Worm (Caenorhabditis elegans) whole organism, L1 larva: Measurements from ENCODE around the gene T22G5.3.

ENCODE experiments used
- C16A3.4 ChIP-seq: fragments of 150-350 bp; optimal IDR thresholded peaks from 2 replicates; lab custom pipeline; 2014; ENCODE audit warnings: missing biosample characterization, missing genetic modification characterization
- C34B4.2 ChIP-seq: sonication (generic microtip); optimal IDR thresholded peaks from 2 replicates; lab custom pipeline; 2017; ENCODE audit warnings: mild to moderate bottlenecking, missing genetic modification characterization, missing compliant biosample characterization
- alr-1 ChIP-seq: fragments of 200-800 bp; sonication (Bioruptor generic); optimal IDR thresholded peaks from 2 replicates; lab custom pipeline; 2018; ENCODE audit warnings: borderline replicate concordance, mild to moderate bottlenecking, missing genetic modification characterization, missing compliant biosample characterization
- ama-1 ChIP-seq: fragments of 150-350 bp; optimal IDR thresholded peaks from 2 replicates; lab custom pipeline; 2014
- blmp-1 ChIP-seq: fragments of 150-350 bp; optimal IDR thresholded peaks from 2 replicates; lab custom pipeline; 2014; ENCODE audit warnings: missing biosample characterization, missing genetic modification characterization
- ceh-63 ChIP-seq: fragments of 200-800 bp; sonication (Bioruptor generic); optimal IDR thresholded peaks from 2 replicates; lab custom pipeline; 2018; ENCODE audit warnings: mild to moderate bottlenecking, missing genetic modification characterization, missing compliant biosample characterization
- ceh-90 ChIP-seq: sonication (generic microtip); optimal IDR thresholded peaks from 2 replicates; lab custom pipeline; 2016; ENCODE audit warnings: missing genetic modification characterization, missing compliant biosample characterization
- dpl-1 ChIP-seq, 3 experiments: fragments of 150-350 bp in 2 of 3; sonication (generic microtip) in 1 of 3; optimal IDR thresholded peaks; 2 replicates each; lab custom pipeline; 2014 to 2017; ENCODE audit warnings: missing biosample characterization in 3 of 3, missing genetic modification characterization in 3 of 3, missing genetic modification reagents in 3 of 3
- dsc-1 ChIP-seq: sonication (generic microtip); optimal IDR thresholded peaks from 2 replicates; lab custom pipeline; 2016; ENCODE audit warnings: mild to moderate bottlenecking, missing genetic modification characterization, missing compliant biosample characterization
- efl-1 ChIP-seq, 4 experiments: fragments of 150-350 bp; optimal IDR thresholded peaks in 3 of 4; peaks in 1 of 4; 1 replicate in 1 of 4; 2 replicates in 3 of 4; lab custom pipeline; 2014; ENCODE audit warnings: missing biosample characterization in 2 of 4, missing genetic modification characterization in 2 of 4, missing genetic modification reagents in 2 of 4
- efl-3 ChIP-seq: fragments of 200-800 bp; sonication (Bioruptor generic); optimal IDR thresholded peaks from 2 replicates; lab custom pipeline; 2018; ENCODE audit warnings: mild to moderate bottlenecking, missing genetic modification characterization, missing compliant biosample characterization
- egl-27 ChIP-seq, 2 experiments: fragments of 150-350 bp in 1 of 2; sonication (generic microtip); optimal IDR thresholded peaks; 3 replicates each; lab custom pipeline; 2017 to 2018; ENCODE audit warnings: missing biosample characterization in 2 of 2, missing genetic modification characterization in 2 of 2, missing genetic modification reagents in 2 of 2
- elt-2 ChIP-seq: sonication (generic microtip); optimal IDR thresholded peaks from 2 replicates; lab custom pipeline; 2016; ENCODE audit warnings: missing genetic modification characterization, mild to moderate bottlenecking, inconsistent platforms, missing compliant biosample characterization, missing genetic modification reagents
- elt-3 ChIP-seq, 6 experiments: fragments of 150-350 bp in 1 of 6; sonication (generic microtip); optimal IDR thresholded peaks; 2 replicates each; lab custom pipeline; 2017 to 2018; ENCODE audit warnings: missing biosample characterization in 6 of 6, missing genetic modification characterization in 6 of 6, inconsistent platforms in 1 of 6
- fkh-8 ChIP-seq: sonication (generic microtip); optimal IDR thresholded peaks from 2 replicates; lab custom pipeline; 2016; ENCODE audit warnings: mild to moderate bottlenecking, missing genetic modification characterization, missing compliant biosample characterization
- hlh-17 ChIP-seq: fragments of 200-800 bp; sonication (Bioruptor generic); optimal IDR thresholded peaks from 2 replicates; lab custom pipeline; 2018; ENCODE audit warnings: missing genetic modification characterization, mild to moderate bottlenecking, missing compliant biosample characterization, moderate library complexity, borderline replicate concordance
- lin-13 ChIP-seq: fragments of 150-350 bp; optimal IDR thresholded peaks from 2 replicates; lab custom pipeline; 2014; ENCODE audit warnings: missing biosample characterization, missing genetic modification reagents, missing genetic modification characterization
- lin-14 ChIP-seq: fragments of 200-800 bp; sonication (Bioruptor generic); optimal IDR thresholded peaks from 2 replicates; lab custom pipeline; 2018; ENCODE audit warnings: mild to moderate bottlenecking, missing genetic modification characterization, moderate library complexity, missing compliant biosample characterization
- lin-35 ChIP-seq, 2 experiments: fragments of 150-350 bp; optimal IDR thresholded peaks; 2 replicates each; lab custom pipeline; 2014; ENCODE audit warnings: missing biosample characterization in 2 of 2, missing genetic modification characterization in 2 of 2, missing genetic modification reagents in 2 of 2
- lsy-2 ChIP-seq, 2 experiments: fragments of 150-350 bp; optimal IDR thresholded peaks; 2 replicates each; lab custom pipeline; 2014; ENCODE audit warnings: missing biosample characterization in 2 of 2, missing genetic modification characterization in 2 of 2
- mdl-1 ChIP-seq, 2 experiments: fragments of 150-350 bp; optimal IDR thresholded peaks; 2 replicates each; lab custom pipeline; 2014 to 2017; ENCODE audit warnings: missing biosample characterization in 2 of 2, missing genetic modification characterization in 2 of 2, inconsistent platforms in 1 of 2
- mef-2 ChIP-seq: fragments of 150-350 bp; optimal IDR thresholded peaks from 2 replicates; lab custom pipeline; 2014; ENCODE audit warnings: missing biosample characterization, missing genetic modification characterization
- nhr-11 ChIP-seq: fragments of 150-350 bp; optimal IDR thresholded peaks from 2 replicates; lab custom pipeline; 2014; ENCODE audit warnings: missing biosample characterization, missing genetic modification characterization
- nhr-20 ChIP-seq: sonication (generic microtip); optimal IDR thresholded peaks from 2 replicates; lab custom pipeline; 2016; ENCODE audit warnings: mild to moderate bottlenecking, missing genetic modification characterization, missing compliant biosample characterization
- nhr-237 ChIP-seq: fragments of 150-350 bp; optimal IDR thresholded peaks from 2 replicates; lab custom pipeline; 2014; ENCODE audit warnings: missing biosample characterization, missing genetic modification characterization
- nhr-71 ChIP-seq: sonication (generic microtip); optimal IDR thresholded peaks from 2 replicates; lab custom pipeline; 2016; ENCODE audit warnings: mild to moderate bottlenecking, missing genetic modification characterization, moderate library complexity, missing compliant biosample characterization
- nhr-76 ChIP-seq: sonication (generic microtip); optimal IDR thresholded peaks from 2 replicates; lab custom pipeline; 2017; ENCODE audit warnings: missing biosample characterization, missing genetic modification characterization
- nhr-77 ChIP-seq: fragments of 150-350 bp; optimal IDR thresholded peaks from 2 replicates; lab custom pipeline; 2014; ENCODE audit warnings: missing biosample characterization, missing genetic modification characterization
- nhr-85 ChIP-seq: sonication (generic microtip); peaks from one replicate; lab custom pipeline; 2016; ENCODE audit warnings: missing genetic modification characterization, inconsistent platforms, missing compliant biosample characterization
- pag-3 ChIP-seq: sonication (generic microtip); optimal IDR thresholded peaks from 2 replicates; lab custom pipeline; 2017; ENCODE audit warnings: missing genetic modification characterization, mild to moderate bottlenecking, missing compliant biosample characterization, antibody characterized with exemption, borderline replicate concordance; ENCODE audit not compliant: insufficient read depth
- pqm-1 ChIP-seq: sonication (generic microtip); optimal IDR thresholded peaks from 3 replicates; lab custom pipeline; 2017; ENCODE audit warnings: missing biosample characterization, missing genetic modification characterization
- rnt-1 ChIP-seq: sonication (generic microtip); optimal IDR thresholded peaks from 2 replicates; lab custom pipeline; 2016; ENCODE audit warnings: mild to moderate bottlenecking, missing genetic modification characterization, moderate library complexity, missing compliant biosample characterization
- skn-1 ChIP-seq: fragments of 150-350 bp; optimal IDR thresholded peaks from 2 replicates; lab custom pipeline; 2014; ENCODE audit warnings: missing biosample characterization, missing genetic modification characterization
- snu-23 ChIP-seq: sonication (generic microtip); optimal IDR thresholded peaks from 2 replicates; lab custom pipeline; 2016; ENCODE audit warnings: missing genetic modification characterization, missing compliant biosample characterization
- sox-4 ChIP-seq: sonication (generic microtip); optimal IDR thresholded peaks from 2 replicates; lab custom pipeline; 2016; ENCODE audit warnings: missing genetic modification characterization, missing compliant biosample characterization
- swsn-7 ChIP-seq: sonication (generic microtip); optimal IDR thresholded peaks from 2 replicates; lab custom pipeline; 2016; ENCODE audit warnings: missing genetic modification characterization, missing compliant biosample characterization
- tlp-1 ChIP-seq: fragments of 150-350 bp; optimal IDR thresholded peaks from 2 replicates; lab custom pipeline; 2014; ENCODE audit warnings: missing biosample characterization, missing genetic modification characterization
- vab-15 ChIP-seq: sonication (generic microtip); optimal IDR thresholded peaks from 2 replicates; lab custom pipeline; 2017; ENCODE audit warnings: missing genotype, mild to moderate bottlenecking, missing genetic modification characterization, missing compliant biosample characterization
- xbp-1 ChIP-seq: sonication (generic microtip); optimal IDR thresholded peaks from 2 replicates; lab custom pipeline; 2016; ENCODE audit warnings: missing genetic modification characterization, missing compliant biosample characterization
- zag-1 ChIP-seq: fragments of 150-350 bp; optimal IDR thresholded peaks from 2 replicates; lab custom pipeline; 2014; ENCODE audit warnings: missing biosample characterization, missing genetic modification characterization
- zip-4 ChIP-seq: fragments of 200-800 bp; sonication (Bioruptor generic); optimal IDR thresholded peaks from 2 replicates; lab custom pipeline; 2018; ENCODE audit warnings: mild to moderate bottlenecking, missing genetic modification characterization, moderate library complexity, missing compliant biosample characterization
- ztf-11 ChIP-seq, 2 experiments: sonication (generic microtip); optimal IDR thresholded peaks; 2 replicates each; lab custom pipeline; 2016 to 2017; ENCODE audit warnings: missing genetic modification characterization in 2 of 2, missing biosample characterization in 1 of 2, missing compliant biosample characterization in 1 of 2
- ztf-4 ChIP-seq: fragments of 150-350 bp; optimal IDR thresholded peaks from 2 replicates; lab custom pipeline; 2014; ENCODE audit warnings: missing biosample characterization, missing genetic modification characterization

The T22G5.3 gene

ce11 chrV:13878226-13878625 lies 2.5 kb upstream of the T22G5.3 start:
- TF ChIP-seq nhr-20 (tag; lab: Kevin White, UChicago): peak; percentile 48
- TF ChIP-seq mef-2 (tag; lab: Kevin White, UChicago): no peak
- peak; percentile 28 for TF ChIP-seq nhr-85 (tag; lab: Kevin White, UChicago)
- TF ChIP-seq blmp-1 (tag; lab: Kevin White, UChicago): peak; percentile 48
- TF ChIP-seq snu-23 (GFP tag; lab: Kevin White, UChicago): peak; percentile 7
- peak in 1 of 3 experiments; percentile 35 for TF ChIP-seq dpl-1 (GFP tag; optimal IDR thresholded peaks at IDR 0.05; lab: Kevin White, UChicago)
- TF ChIP-seq nhr-76 (tag; lab: Kevin White, UChicago): no peak
- TF ChIP-seq nhr-71 (tag; lab: Kevin White, UChicago): peak; percentile 26
- no peak for TF ChIP-seq C16A3.4 (tag; lab: Kevin White, UChicago)
- peak in 1 of 2 experiments; percentile 20 for TF ChIP-seq lin-35 (GFP tag; optimal IDR thresholded peaks at IDR 0.05; lab: Kevin White, UChicago)
- no peak for TF ChIP-seq ztf-11 (tag; optimal IDR thresholded peaks at IDR 0.05; lab: Kevin White, UChicago)
- no peak for TF ChIP-seq ztf-4
- TF ChIP-seq pag-3 (tag; lab: Kevin White, UChicago): peak; percentile 42
- TF ChIP-seq nhr-237: no peak
- peak in 3 of 6 experiments; percentile 24 to 59 (median 31) for TF ChIP-seq elt-3 (tag; optimal IDR thresholded peaks at IDR 0.05; lab: Kevin White, UChicago)
- no peak for TF ChIP-seq alr-1
- no peak for TF ChIP-seq fkh-8 (tag; lab: Kevin White, UChicago)
- TF ChIP-seq lin-14 (GFP tag; lab: Kevin White, UChicago): peak; percentile 46
- no peak for TF ChIP-seq zag-1 (tag; lab: Kevin White, UChicago)
- TF ChIP-seq elt-2 (tag; lab: Kevin White, UChicago): peak; percentile 76
- no peak for TF ChIP-seq efl-3
- no peak for TF ChIP-seq nhr-77 (tag; lab: Kevin White, UChicago)
- TF ChIP-seq mdl-1 (tag; optimal IDR thresholded peaks at IDR 0.05; lab: Kevin White, UChicago): peak in 1 of 2 experiments; percentile 13

ce11 chrV:13879241-13879640 lies 1.5 kb upstream of the T22G5.3 start, which contains the start of gene lbp-7:
lbp-7 (plus strand) TSS chrV:13879552.
- TF ChIP-seq ceh-90: no peak
- TF ChIP-seq xbp-1 (tag; lab: Kevin White, UChicago): no peak
- no peak for TF ChIP-seq nhr-85 (tag; lab: Kevin White, UChicago)
- TF ChIP-seq dsc-1 (tag; lab: Kevin White, UChicago): no peak
- no peak for TF ChIP-seq egl-27 (tag; optimal IDR thresholded peaks at IDR 0.05; lab: Kevin White, UChicago)
- TF ChIP-seq elt-3 (tag; optimal IDR thresholded peaks at IDR 0.05; lab: Kevin White, UChicago): no peak
- TF ChIP-seq ceh-63 (GFP tag; lab: Kevin White, UChicago): no peak
- TF ChIP-seq lin-35 (GFP tag; optimal IDR thresholded peaks at IDR 0.05; lab: Kevin White, UChicago): no peak
- TF ChIP-seq tlp-1: peak; percentile 8
- TF ChIP-seq nhr-11 (tag; lab: Kevin White, UChicago): no peak
- TF ChIP-seq skn-1 (tag; lab: Kevin White, UChicago): no peak
- TF ChIP-seq swsn-7 (tag; lab: Kevin White, UChicago): no peak
- TF ChIP-seq nhr-20 (tag; lab: Kevin White, UChicago): peak; percentile 5
- TF ChIP-seq elt-2 (tag; lab: Kevin White, UChicago): peak; percentile 86
- no peak for TF ChIP-seq zip-4 (GFP tag; lab: Kevin White, UChicago)
- no peak for TF ChIP-seq C34B4.2 (tag; lab: Kevin White, UChicago)
- no peak for TF ChIP-seq vab-15 (tag; lab: Kevin White, UChicago)
- TF ChIP-seq ama-1 (lab: Kevin White, UChicago): no peak
- TF ChIP-seq sox-4 (tag; lab: Kevin White, UChicago): no peak
- TF ChIP-seq, all 84 proteins: peak for 3

ce11 chrV:13880163-13880562 lies 544 bp upstream of the T22G5.3 start:
- TF ChIP-seq pqm-1 (tag; lab: Kevin White, UChicago) (no peak), dpl-1 (GFP tag; optimal IDR thresholded peaks at IDR 0.05; lab: Kevin White, UChicago) (peak; percentile 6 to 62 (median 56)), hlh-17 (GFP tag; lab: Kevin White, UChicago) (no peak), blmp-1 (tag; lab: Kevin White, UChicago) (peak; percentile 4), lsy-2 (tag; optimal IDR thresholded peaks at IDR 0.05; lab: Kevin White, UChicago) (peak in 1 of 2 experiments; percentile 41), snu-23 (GFP tag; lab: Kevin White, UChicago) (peak; percentile 15), efl-1 (optimal IDR thresholded peaks at IDR 0.05; lab: Kevin White, UChicago) (peak; percentile 39 to 54), efl-1 (GFP tag; optimal IDR thresholded peaks at IDR 0.05 in 1 of 2; lab: Kevin White, UChicago) (peak; percentile 57 to 87), lin-14 (GFP tag; lab: Kevin White, UChicago) (peak; percentile 58), lin-13 (GFP tag; lab: Kevin White, UChicago) (no peak), rnt-1 (peak; percentile 3), tlp-1 (no peak), lin-35 (GFP tag; optimal IDR thresholded peaks at IDR 0.05; lab: Kevin White, UChicago) (peak; percentile 19 to 55)
- TF ChIP-seq, all 84 proteins: peak for 8
